Fruit fly (Drosophila melanogaster) whole organism, embryonic: ENCODE data around the gene Nak.

ENCODE experiments used
- ATbp ChIP-seq: fragments of 200-800 bp; sonication (Bioruptor generic); optimal IDR thresholded peaks from 2 replicates; lab custom pipeline; 2017; ENCODE audit warnings: missing biosample characterization, mild to moderate bottlenecking, missing genetic modification characterization, missing genetic modification reagents
- Antp ChIP-seq: fragments of 200-800 bp; sonication (Bioruptor generic); optimal IDR thresholded peaks from 3 replicates; lab custom pipeline; 2016; ENCODE audit warnings: missing biosample characterization, missing genetic modification characterization
- CG13296 ChIP-seq: fragments of 200-800 bp; sonication (Bioruptor generic); optimal IDR thresholded peaks from 3 replicates; lab custom pipeline; 2018; ENCODE audit warnings: missing biosample characterization, mild to moderate bottlenecking, missing genetic modification characterization
- CG1529 ChIP-seq: fragments of 200-800 bp; sonication (Bioruptor generic); optimal IDR thresholded peaks from 3 replicates; lab custom pipeline; 2018; ENCODE audit warnings: missing biosample characterization, missing genetic modification characterization
- CG15696 ChIP-seq: fragments of 200-800 bp; sonication (Bioruptor generic); optimal IDR thresholded peaks from 2 replicates; lab custom pipeline; 2019; ENCODE audit warnings: missing biosample characterization, mild to moderate bottlenecking, missing genetic modification characterization, moderate library complexity
- CG2875 ChIP-seq: fragments of 200-800 bp; sonication (Bioruptor generic); optimal IDR thresholded peaks from 2 replicates; lab custom pipeline; 2017; ENCODE audit warnings: missing biosample characterization, mild to moderate bottlenecking, missing genetic modification characterization, missing genetic modification reagents
- CG2889 ChIP-seq: fragments of 200-800 bp; sonication (Bioruptor generic); IDR thresholded peaks from 3 replicates; pipeline ENCODE4 v1.3.6; 2022; ENCODE audit warnings: missing biosample characterization, missing genetic modification characterization
- CG30020 ChIP-seq: fragments of 200-800 bp; optimal IDR thresholded peaks from 2 replicates; lab custom pipeline; 2019; ENCODE audit warnings: missing biosample characterization, mild to moderate bottlenecking, missing genetic modification characterization, moderate library complexity
- CG34224 ChIP-seq: fragments of 200-800 bp; sonication (Bioruptor generic); IDR thresholded peaks from 3 replicates; pipeline ENCODE4 v1.3.6; 2022; ENCODE audit warnings: missing biosample characterization, missing genetic modification characterization; ENCODE audit not compliant: partially characterized antibody
- CG4424 ChIP-seq: fragments of 200-800 bp; sonication (Bioruptor generic); optimal IDR thresholded peaks from 3 replicates; lab custom pipeline; 2016; ENCODE audit warnings: missing biosample characterization, missing genetic modification characterization
- CG4730 ChIP-seq: fragments of 200-800 bp; sonication (Bioruptor generic); IDR thresholded peaks from 2 replicates; pipeline ENCODE4 v1.3.6; 2022; ENCODE audit warnings: missing biosample characterization, missing genetic modification characterization
- CG4854 ChIP-seq: fragments of 200-800 bp; sonication (Bioruptor generic); optimal IDR thresholded peaks from 2 replicates; lab custom pipeline; 2016; ENCODE audit warnings: missing biosample characterization, missing genetic modification characterization, inconsistent platforms
- CG7271 ChIP-seq: fragments of 200-800 bp; sonication (Bioruptor generic); optimal IDR thresholded peaks from 2 replicates; lab custom pipeline; 2018; ENCODE audit warnings: missing biosample characterization, mild to moderate bottlenecking, missing genetic modification characterization, moderate library complexity
- CG7786 ChIP-seq: fragments of 200-800 bp; sonication (Bioruptor generic); optimal IDR thresholded peaks from 2 replicates; lab custom pipeline; 2016; ENCODE audit warnings: missing biosample characterization, missing genetic modification characterization
- CG9437 ChIP-seq: fragments of 200-800 bp; sonication (Bioruptor generic); optimal IDR thresholded peaks from 2 replicates; lab custom pipeline; 2018; ENCODE audit warnings: missing biosample characterization, mild to moderate bottlenecking, missing genetic modification characterization
- CG9727 ChIP-seq: fragments of 200-800 bp; sonication (Bioruptor generic); optimal IDR thresholded peaks from 3 replicates; lab custom pipeline; 2017; ENCODE audit warnings: missing biosample characterization, mild to moderate bottlenecking, missing genetic modification characterization
- CG9876 ChIP-seq: fragments of 200-800 bp; sonication (Bioruptor generic); optimal IDR thresholded peaks from 2 replicates; lab custom pipeline; 2016; ENCODE audit warnings: missing biosample characterization, missing genetic modification characterization
- CoRest ChIP-seq: fragments of 200-800 bp; sonication (Bioruptor generic); optimal IDR thresholded peaks from 3 replicates; lab custom pipeline; 2018; ENCODE audit warnings: missing biosample characterization, mild to moderate bottlenecking, missing genetic modification characterization, moderate library complexity
- Doc3 ChIP-seq: fragments of 200-800 bp; sonication (Bioruptor generic); IDR thresholded peaks from 3 replicates; pipeline ENCODE4 v1.3.6; 2022; ENCODE audit warnings: missing biosample characterization, missing genetic modification characterization; ENCODE audit not compliant: partially characterized antibody
- Ets97D ChIP-seq: fragments of 200-800 bp; sonication (Bioruptor generic); optimal IDR thresholded peaks from 3 replicates; lab custom pipeline; 2016; ENCODE audit warnings: missing biosample characterization, missing genetic modification characterization
- Hand ChIP-seq: fragments of 200-800 bp; sonication (Bioruptor generic); optimal IDR thresholded peaks from 2 replicates; lab custom pipeline; 2017; ENCODE audit warnings: mild to moderate bottlenecking, missing biosample characterization, missing genetic modification reagents, missing genetic modification characterization
- Hmx ChIP-seq: fragments of 200-800 bp; sonication (Bioruptor generic); optimal IDR thresholded peaks from 2 replicates; lab custom pipeline; 2016; ENCODE audit warnings: missing biosample characterization, missing genetic modification characterization
- NFAT ChIP-seq: fragments of 200-800 bp; sonication (Bioruptor generic); IDR thresholded peaks from 2 replicates; pipeline ENCODE4 v1.3.6; 2022; ENCODE audit warnings: missing biosample characterization, missing genetic modification characterization
- Neu2 ChIP-seq: fragments of 200-800 bp; sonication (Bioruptor generic); optimal IDR thresholded peaks from 3 replicates; lab custom pipeline; 2016; ENCODE audit warnings: missing biosample characterization, missing genetic modification characterization, borderline replicate concordance
- Nf-YC ChIP-seq: fragments of 200-800 bp; optimal IDR thresholded peaks from 3 replicates; lab custom pipeline; 2019; ENCODE audit warnings: missing biosample characterization, mild to moderate bottlenecking, missing genetic modification characterization, moderate library complexity
- Oaz ChIP-seq: fragments of 200-800 bp; sonication (Bioruptor generic); IDR thresholded peaks from 2 replicates; pipeline ENCODE4 v1.3.6; 2022; ENCODE audit warnings: missing biosample characterization, missing genetic modification characterization
- Ravus ChIP-seq: fragments of 200-800 bp; sonication (Bioruptor generic); IDR thresholded peaks from 2 replicates; pipeline ENCODE4 v1.3.6; 2022; ENCODE audit warnings: missing biosample characterization, missing genetic modification characterization
- Sry-δ ChIP-seq: fragments of 200-800 bp; sonication (Bioruptor generic); optimal IDR thresholded peaks from 2 replicates; lab custom pipeline; 2016; ENCODE audit warnings: missing biosample characterization, missing genetic modification characterization
- TFAM ChIP-seq: fragments of 200-800 bp; sonication (Bioruptor generic); optimal IDR thresholded peaks from 2 replicates; lab custom pipeline; 2017; ENCODE audit warnings: missing biosample characterization, missing genetic modification characterization, inconsistent platforms
- ara ChIP-seq: fragments of 200-800 bp; sonication (Bioruptor generic); IDR thresholded peaks from 2 replicates; pipeline ENCODE4 v1.3.6; 2022; ENCODE audit warnings: missing biosample characterization, missing genetic modification characterization
- bowl ChIP-seq: fragments of 200-800 bp; sonication (Bioruptor generic); IDR thresholded peaks from 2 replicates; pipeline ENCODE4 v1.3.6; 2022; ENCODE audit warnings: missing biosample characterization, missing genetic modification characterization
- btn ChIP-seq: fragments of 200-800 bp; sonication (Bioruptor generic); optimal IDR thresholded peaks from 2 replicates; lab custom pipeline; 2016; ENCODE audit warnings: missing biosample characterization, missing genetic modification characterization
- dimm ChIP-seq: fragments of 200-800 bp; sonication (Bioruptor generic); IDR thresholded peaks from 2 replicates; pipeline ENCODE4 v1.3.6; 2022; ENCODE audit warnings: missing biosample characterization, missing genetic modification characterization
- dmrt11E ChIP-seq: fragments of 200-800 bp; sonication (Bioruptor generic); optimal IDR thresholded peaks from 3 replicates; lab custom pipeline; 2018; ENCODE audit warnings: missing biosample characterization, mild to moderate bottlenecking, missing genetic modification characterization, moderate library complexity
- dpn ChIP-seq, 2 experiments: fragments of 200-800 bp; sonication (Bioruptor generic); optimal IDR thresholded peaks; 3 replicates each; lab custom pipeline; 2016; ENCODE audit warnings: missing biosample characterization in 2 of 2, missing genetic modification characterization in 2 of 2
- emc ChIP-seq: fragments of 200-800 bp; sonication (Bioruptor generic); optimal IDR thresholded peaks from 2 replicates; lab custom pipeline; 2016; ENCODE audit warnings: missing biosample characterization, missing genetic modification characterization
- esg ChIP-seq: fragments of 200-800 bp; sonication (Bioruptor generic); conservative IDR thresholded peaks from 2 replicates; pipeline ENCODE4 v1.3.6; 2022; ENCODE audit warnings: missing biosample characterization, missing genetic modification characterization
- exex ChIP-seq: fragments of 200-800 bp; sonication (Bioruptor generic); optimal IDR thresholded peaks from 4 replicates; lab custom pipeline; 2018; ENCODE audit warnings: missing biosample characterization, mild to moderate bottlenecking, missing genetic modification characterization, moderate library complexity
- ham ChIP-seq: fragments of 200-800 bp; sonication (Bioruptor generic); IDR thresholded peaks from 2 replicates; pipeline ENCODE4 v1.3.6; 2022; ENCODE audit warnings: missing biosample characterization, missing genetic modification characterization
- her ChIP-seq: fragments of 200-800 bp; sonication (Bioruptor generic); optimal IDR thresholded peaks from 2 replicates; lab custom pipeline; 2016; ENCODE audit warnings: missing biosample characterization, missing genetic modification characterization
- hth ChIP-seq: fragments of >200 bp; optimal IDR thresholded peaks from 2 replicates; lab custom pipeline; 2017; ENCODE audit warnings: inconsistent platforms
- kni ChIP-seq: fragments of 200-800 bp; sonication (Bioruptor generic); optimal IDR thresholded peaks from 3 replicates; lab custom pipeline; 2017; ENCODE audit warnings: mild to moderate bottlenecking, missing biosample characterization, missing genetic modification reagents, missing genetic modification characterization
- lab ChIP-seq: fragments of 200-800 bp; sonication (Bioruptor generic); optimal IDR thresholded peaks from 3 replicates; lab custom pipeline; 2017; ENCODE audit warnings: missing biosample characterization, missing genetic modification characterization, mild to moderate bottlenecking, moderate library complexity, missing genetic modification reagents
- nau ChIP-seq: fragments of 200-800 bp; sonication (Bioruptor generic); optimal IDR thresholded peaks from 3 replicates; lab custom pipeline; 2017; ENCODE audit warnings: missing biosample characterization, mild to moderate bottlenecking, missing genetic modification characterization, missing genetic modification reagents
- pb ChIP-seq: fragments of 200-800 bp; sonication (Bioruptor generic); optimal IDR thresholded peaks from 3 replicates; lab custom pipeline; 2016; ENCODE audit warnings: missing biosample characterization, missing genetic modification characterization
- rib ChIP-seq: fragments of 200-800 bp; sonication (Bioruptor generic); IDR thresholded peaks from 2 replicates; pipeline ENCODE4 v1.3.6; 2022; ENCODE audit warnings: missing biosample characterization, missing genetic modification characterization
- row ChIP-seq: fragments of 200-800 bp; sonication (Bioruptor generic); IDR thresholded peaks from 3 replicates; pipeline ENCODE4 v1.3.6; 2022; ENCODE audit warnings: missing biosample characterization, missing genetic modification characterization
- sens-2 ChIP-seq: fragments of 200-800 bp; sonication (Bioruptor generic); IDR thresholded peaks from 2 replicates; pipeline ENCODE4 v1.3.6; 2022; ENCODE audit warnings: missing biosample characterization, missing genetic modification characterization
- shn ChIP-seq: fragments of 200-800 bp; sonication (Bioruptor generic); optimal IDR thresholded peaks from 3 replicates; lab custom pipeline; 2016; ENCODE audit warnings: missing biosample characterization, missing genetic modification characterization
- tio ChIP-seq: fragments of 200-800 bp; sonication (Bioruptor generic); optimal IDR thresholded peaks from 2 replicates; lab custom pipeline; 2017; ENCODE audit warnings: missing biosample characterization, missing genetic modification characterization, inconsistent platforms

The Nak gene

DNA sequence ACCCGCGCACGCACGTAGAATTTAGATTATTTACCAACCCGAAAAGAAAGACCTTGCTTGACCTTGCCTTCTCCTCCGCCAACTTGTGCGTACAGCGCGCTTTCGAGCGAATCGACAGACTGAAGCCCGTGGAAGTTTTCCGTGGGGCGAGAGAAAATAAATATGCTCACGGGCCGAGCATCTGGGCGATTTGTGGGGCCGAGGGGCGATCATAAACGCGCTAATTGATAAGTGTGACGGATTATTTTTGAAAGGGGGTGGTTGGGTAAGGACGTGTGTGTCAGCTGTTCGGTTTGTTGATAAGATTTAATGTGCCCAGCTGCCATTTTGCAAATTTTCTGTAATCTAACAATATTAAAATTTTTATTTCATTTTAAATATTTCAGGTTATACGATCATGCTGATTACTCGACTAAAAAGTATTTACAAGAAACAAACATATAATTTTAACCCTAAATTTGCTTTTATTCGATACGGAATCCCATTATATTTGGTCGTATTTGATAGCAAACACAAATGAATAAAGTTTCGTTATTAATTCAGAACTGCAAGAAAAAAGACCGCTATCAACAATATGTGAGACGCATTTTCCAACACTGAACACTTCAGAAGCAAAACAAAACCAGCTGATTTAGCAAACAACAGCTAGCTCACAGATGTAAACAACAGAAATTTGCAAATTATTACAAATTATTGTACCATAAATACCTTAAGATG, 5.7 kb upstream of the Nak start, which contains the start of the genes L2HGDH and CG10431 (continued):
- TF ChIP-seq CG2875 (peak; percentile 27), dpn (GFP tag; optimal IDR thresholded peaks at IDR 0.05; lab: Kevin White, UChicago) (peak; percentile 42 to 68), row (peak; percentile 77), Nf-YC (tag; lab: Kevin White, UChicago) (peak; percentile 67), CG13296 (GFP tag; lab: Kevin White, UChicago) (peak; percentile 73), esg (GFP tag; lab: Robert Waterston, UW) (0 out of 2 replicates have a peak, but pooled peaks have one; percentile 30), kni (GFP tag; lab: Kevin White, UChicago) (no peak), her (no peak), CG7786 (GFP tag; lab: Kevin White, UChicago) (peak; percentile 14), bowl (GFP tag; lab: Robert Waterston, UW) (no peak), ATbp (peak; percentile 25), Ets97D (GFP tag; lab: Kevin White, UChicago) (peak; percentile 41), ham (GFP tag; lab: Robert Waterston, UW) (no peak), NFAT (GFP tag; lab: Robert Waterston, UW) (peak; percentile 94), Hmx (peak; percentile 61), CG7271 (tag; lab: Kevin White, UChicago) (peak; percentile 43), dmrt11E (tag; lab: Kevin White, UChicago) (peak; percentile 47), ara (GFP tag; lab: Robert Waterston, UW) (0 out of 2 replicates have a peak, but pooled peaks have one; percentile 20), Doc3 (GFP tag; lab: Robert Waterston, UW) (no peak), TFAM (no peak), lab (GFP tag; lab: Kevin White, UChicago) (peak; percentile 85), Sry-δ (GFP tag; lab: Kevin White, UChicago) (peak; percentile 35), rib (GFP tag; lab: Robert Waterston, UW) (no peak), dimm (GFP tag; lab: Robert Waterston, UW) (no peak), CG4424 (GFP tag; lab: Kevin White, UChicago) (peak; percentile 76), pb (no peak), shn (no peak), CG15696 (peak; percentile 36), hth (lab: Kevin White, UChicago) (no peak), CG9876 (GFP tag; lab: Kevin White, UChicago) (no peak), CG30020 (peak; percentile 60), nau (GFP tag; lab: Kevin White, UChicago) (no peak), Neu2 (GFP tag; lab: Kevin White, UChicago) (no peak), tio (GFP tag; lab: Kevin White, UChicago) (peak; percentile 40), CG4730 (no peak), Hand (GFP tag; lab: Kevin White, UChicago) (peak; percentile 48), sens-2 (GFP tag; lab: Robert Waterston, UW) (no peak), CG9727 (GFP tag; lab: Kevin White, UChicago) (peak; percentile 54), CG34224 (no peak; the same call in 2 of the 3 replicates), CG4854 (GFP tag; lab: Kevin White, UChicago) (peak; percentile 54), Ravus (GFP tag; lab: Robert Waterston, UW) (no peak), btn (GFP tag; lab: Kevin White, UChicago) (peak; percentile 4), CG1529 (peak; percentile 35), CG9437 (peak; percentile 64), Oaz (GFP tag; lab: Robert Waterston, UW) (no peak), CoRest (tag; lab: Kevin White, UChicago) (peak; percentile 79), Antp (peak; percentile 42), emc (GFP tag; lab: Kevin White, UChicago) (no peak), CG2889 (no peak), exex (peak; percentile 93)
